2 worm cellular contexts compared by ENCODE assay signal in the genomic region with DNA sequence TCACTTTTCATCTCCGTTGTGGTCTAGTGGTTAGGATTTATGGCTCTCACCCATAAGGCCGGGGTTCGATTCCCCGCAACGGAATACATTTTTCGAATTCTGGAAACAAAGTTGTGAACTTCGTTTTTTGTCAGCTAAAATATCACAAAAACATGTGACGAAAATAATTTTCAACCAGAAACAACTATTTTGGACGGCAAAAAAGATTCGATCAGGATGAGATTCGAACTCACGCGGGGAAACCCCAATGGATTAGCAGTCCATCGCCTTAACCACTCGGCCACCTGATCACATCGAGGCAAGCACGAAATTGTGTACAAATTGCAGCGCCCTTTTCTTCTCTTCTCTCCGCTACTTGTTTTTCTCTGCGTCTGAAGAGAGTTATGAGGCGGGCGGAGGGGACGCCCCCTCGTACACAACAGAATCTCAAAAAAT.
A peak's percentile ranks its signal among the peaks of the same experiment; 100 is the strongest.
TF ChIP-seq lines count a peak whose summit lies in the region.
"Not testable (repeated sequence)": the region's sequence is repeated elsewhere in the genome, so short reads cannot be mapped to it uniquely, and the experiment has no call there.

No protein-coding gene starts in this region.

TF ChIP-seq in whole organism, L1 larva, 84 proteins besides CTCF, POLR2A, EP300 and RAD21 (continued from another document):
- TF ChIP-seq elt-3 (tag; optimal IDR thresholded peaks at IDR 0.05; lab: Kevin White, UChicago) = peak in 3 of 6 experiments; percentile 18 to 35 (median 31)
- TF ChIP-seq dsc-1 (tag; optimal IDR thresholded peaks at IDR 0.05; lab: Kevin White, UChicago) = peak; percentile 84
- peak; percentile 80 for TF ChIP-seq nhr-47 (tag; optimal IDR thresholded peaks at IDR 0.05; lab: Kevin White, UChicago)
- peak; percentile 69 for TF ChIP-seq sox-4 (tag; optimal IDR thresholded peaks at IDR 0.05; lab: Kevin White, UChicago)
- peak; percentile 23 for TF ChIP-seq sup-37 (GFP tag; optimal IDR thresholded peaks at IDR 0.05; lab: Kevin White, UChicago)
- TF ChIP-seq efl-1 (optimal IDR thresholded peaks at IDR 0.05; lab: Kevin White, UChicago) = peak; percentile 18 to 24
- peak in 1 of 2 experiments; percentile 87 for TF ChIP-seq efl-1 (GFP tag; optimal IDR thresholded peaks at IDR 0.05 in 1 of 2; lab: Kevin White, UChicago)
- peak; percentile 47 for TF ChIP-seq xbp-1 (tag; optimal IDR thresholded peaks at IDR 0.05; lab: Kevin White, UChicago)
- peak; percentile 26 to 42 for TF ChIP-seq lsy-2 (tag; optimal IDR thresholded peaks at IDR 0.05; lab: Kevin White, UChicago)
- peak; percentile 46 for TF ChIP-seq irx-1 (tag; optimal IDR thresholded peaks at IDR 0.05; lab: Kevin White, UChicago)
- TF ChIP-seq fkh-8 (tag; optimal IDR thresholded peaks at IDR 0.05; lab: Kevin White, UChicago) = peak; percentile 56
- TF ChIP-seq lin-35 (GFP tag; optimal IDR thresholded peaks at IDR 0.05; lab: Kevin White, UChicago) = peak; percentile 28 to 67
- TF ChIP-seq ceh-8 (GFP tag; optimal IDR thresholded peaks at IDR 0.05; lab: Kevin White, UChicago) = peak; percentile 48
- peak; percentile 75 for TF ChIP-seq nhr-90 (tag; optimal IDR thresholded peaks at IDR 0.05; lab: Kevin White, UChicago; ENCODE audit: poor library complexity)
- TF ChIP-seq unc-86 (tag; optimal IDR thresholded peaks at IDR 0.05; lab: Kevin White, UChicago) = peak; percentile 38
- peak; percentile 55 for TF ChIP-seq jun-1 (tag; optimal IDR thresholded peaks at IDR 0.05; lab: Kevin White, UChicago)
- peak; percentile 7 for TF ChIP-seq lin-15B (tag; optimal IDR thresholded peaks at IDR 0.05; lab: Kevin White, UChicago)
- TF ChIP-seq mdl-1 (tag; optimal IDR thresholded peaks at IDR 0.05; lab: Kevin White, UChicago) = peak in 1 of 2 experiments; percentile 56
- TF ChIP-seq lin-13 (GFP tag; optimal IDR thresholded peaks at IDR 0.05; lab: Kevin White, UChicago) = peak; percentile 38
- TF ChIP-seq snu-23 (GFP tag; optimal IDR thresholded peaks at IDR 0.05; lab: Kevin White, UChicago) = peak; percentile 83
- peak; percentile 32 for TF ChIP-seq elt-2 (tag; optimal IDR thresholded peaks at IDR 0.05; lab: Kevin White, UChicago)
- peak; percentile 54 for TF ChIP-seq tbx-2 (tag; optimal IDR thresholded peaks at IDR 0.05; lab: Kevin White, UChicago)
- peak; percentile 60 for TF ChIP-seq swsn-7 (tag; optimal IDR thresholded peaks at IDR 0.05; lab: Kevin White, UChicago)
- peak; percentile 72 for TF ChIP-seq lin-14 (GFP tag; optimal IDR thresholded peaks at IDR 0.05; lab: Kevin White, UChicago)
- peak; percentile 70 for TF ChIP-seq nhr-19 (GFP tag; conservative IDR thresholded peaks at IDR 0.05; lab: Robert Waterston, UW)
- TF ChIP-seq ceh-82 (tag; optimal IDR thresholded peaks at IDR 0.05; lab: Kevin White, UChicago) = peak; percentile 43 to 44 (median 44)

TF ChIP-seq in whole organism, young adult, 124 proteins besides CTCF, POLR2A, EP300 and RAD21 (continued from another document):
- TF ChIP-seq cebp-1 (GFP tag; IDR thresholded peaks at IDR 0.05; lab: Robert Waterston, UW) (peak; percentile 51), chd-7 (tag; optimal IDR thresholded peaks at IDR 0.05; lab: Kevin White, UChicago) (peak; percentile 89), lsl-1 (GFP tag; optimal IDR thresholded peaks at IDR 0.05; lab: Kevin White, UChicago) (peak; percentile 10), egl-44 (GFP tag; IDR thresholded peaks at IDR 0.05; lab: Robert Waterston, UW) (peak; percentile 89), nhr-90 (tag; optimal IDR thresholded peaks at IDR 0.05; lab: Kevin White, UChicago) (peak; percentile 92), sea-2 (GFP tag; IDR thresholded peaks at IDR 0.05; lab: Robert Waterston, UW) (peak; percentile 55; the same call in 1 of the 2 replicates), lin-26 (GFP tag; IDR thresholded peaks at IDR 0.05; lab: Robert Waterston, UW) (peak; percentile 84; the same call in 1 of the 2 replicates), atf-7 (tag; optimal IDR thresholded peaks at IDR 0.05; lab: Kevin White, UChicago) (peak; percentile 80), mxl-1 (tag; optimal IDR thresholded peaks at IDR 0.05; lab: Kevin White, UChicago) (peak; percentile 89), rpc-1 (optimal IDR thresholded peaks at IDR 0.05; lab: Kevin White, UChicago) (peak; percentile 94), rpc-1 (tag; optimal IDR thresholded peaks at IDR 0.05; lab: Kevin White, UChicago) (peak; percentile 97), T26A5.8 (tag; optimal IDR thresholded peaks at IDR 0.05; lab: Kevin White, UChicago) (peak; percentile 89), let-526 (GFP tag; IDR thresholded peaks at IDR 0.05; lab: Robert Waterston, UW) (peak; percentile 56; the same call in 1 of the 2 replicates), ceh-91 (GFP tag; IDR thresholded peaks at IDR 0.05; lab: Robert Waterston, UW) (0 out of 2 replicates have a peak, but pooled peaks have one; percentile 37), madf-3 (GFP tag; IDR thresholded peaks at IDR 0.05; lab: Robert Waterston, UW) (0 out of 2 replicates have a peak, but pooled peaks have one; percentile 56), die-1 (tag; optimal IDR thresholded peaks at IDR 0.05; lab: Kevin White, UChicago) (peak; percentile 95), egrh-3 (GFP tag; IDR thresholded peaks at IDR 0.05; lab: Robert Waterston, UW) (peak; percentile 47; the same call in 1 of the 2 replicates), F49E8.2 (tag; optimal IDR thresholded peaks at IDR 0.05; lab: Kevin White, UChicago; ENCODE audit: insufficient read depth) (peak; percentile 44), lin-35 (GFP tag; optimal IDR thresholded peaks at IDR 0.05; lab: Kevin White, UChicago) (peak in 1 of 3 experiments; percentile 67), repo-1 (tag; optimal IDR thresholded peaks at IDR 0.05; lab: Kevin White, UChicago) (peak; percentile 85), lag-1 (GFP tag; IDR thresholded peaks at IDR 0.05; lab: Robert Waterston, UW) (0 out of 2 replicates have a peak, but pooled peaks have one; percentile 7), ceh-27 (GFP tag; optimal IDR thresholded peaks at IDR 0.05; lab: Kevin White, UChicago) (peak; percentile 62), attf-5 (GFP tag; optimal IDR thresholded peaks at IDR 0.05; lab: Kevin White, UChicago) (peak; percentile 74), K12H6.12 (tag; optimal IDR thresholded peaks at IDR 0.05; lab: Kevin White, UChicago) (peak; percentile 69), F57A8.1 (GFP tag; optimal IDR thresholded peaks at IDR 0.05; lab: Kevin White, UChicago) (peak; percentile 78), ceh-79 (tag; optimal IDR thresholded peaks at IDR 0.05; lab: Kevin White, UChicago) (peak; percentile 19), tlf-1 (GFP tag; optimal IDR thresholded peaks at IDR 0.05; lab: Kevin White, UChicago) (peak; percentile 54), lin-40 (tag; optimal IDR thresholded peaks at IDR 0.05; lab: Kevin White, UChicago) (peak; percentile 87), Y53G8AR.9 (GFP tag; conservative IDR thresholded peaks at IDR 0.05; lab: Robert Waterston, UW) (peak; percentile 80), F10E7.11 (tag; optimal IDR thresholded peaks at IDR 0.05; lab: Kevin White, UChicago) (peak; percentile 64), nhr-179 (tag; optimal IDR thresholded peaks at IDR 0.05; lab: Kevin White, UChicago) (peak; percentile 71), D2030.7 (GFP tag; IDR thresholded peaks at IDR 0.05; lab: Robert Waterston, UW) (peak; percentile 91), gei-17 (GFP tag; optimal IDR thresholded peaks at IDR 0.05; lab: Kevin White, UChicago) (peak; percentile 79), unc-130 (GFP tag; optimal IDR thresholded peaks at IDR 0.05; lab: Kevin White, UChicago) (peak; percentile 14), ccch-3 (GFP tag; optimal IDR thresholded peaks at IDR 0.05; lab: Kevin White, UChicago) (peak; percentile 20), ztf-25 (GFP tag; IDR thresholded peaks at IDR 0.05; lab: Robert Waterston, UW) (0 out of 2 replicates have a peak, but pooled peaks have one; percentile 55), attf-6 (GFP tag; IDR thresholded peaks at IDR 0.05; lab: Robert Waterston, UW) (peak; percentile 50; the same call in 1 of the 2 replicates), snpc-1.3 (tag; optimal IDR thresholded peaks at IDR 0.05; lab: Kevin White, UChicago; ENCODE audit: insufficient read depth) (peak; percentile 73), lir-1 (GFP tag; conservative IDR thresholded peaks at IDR 0.05; lab: Robert Waterston, UW) (peak; percentile 48; the same call in 1 of the 2 replicates), snpc-4 (GFP tag; optimal IDR thresholded peaks at IDR 0.05; lab: Kevin White, UChicago) (peak; percentile 66), snpc-4 (tag; optimal IDR thresholded peaks at IDR 0.05; lab: Kevin White, UChicago) (peak in 3 of 4 experiments; percentile 68 to 80 (median 80)), nhr-120 (GFP tag; IDR thresholded peaks at IDR 0.05; lab: Robert Waterston, UW) (0 out of 2 replicates have a peak, but pooled peaks have one; percentile 20), dox-1 (GFP tag; IDR thresholded peaks at IDR 0.05; lab: Robert Waterston, UW) (peak; percentile 93; the same call in 1 of the 2 replicates), hmg-1.2 (GFP tag; IDR thresholded peaks at IDR 0.05; lab: Robert Waterston, UW) (peak; percentile 84), Y56A3A.18 (GFP tag; IDR thresholded peaks at IDR 0.05; lab: Robert Waterston, UW) (peak; percentile 83), ztf-28 (GFP tag; IDR thresholded peaks at IDR 0.05; lab: Robert Waterston, UW) (0 out of 2 replicates have a peak, but pooled peaks have one; percentile 21), nhr-27 (tag; optimal IDR thresholded peaks at IDR 0.05; lab: Kevin White, UChicago) (peak; percentile 51), tbp1 (GFP tag; optimal IDR thresholded peaks at IDR 0.05; lab: Kevin White, UChicago) (peak; percentile 93), aptf-3 (GFP tag; IDR thresholded peaks at IDR 0.05; lab: Robert Waterston, UW) (0 out of 2 replicates have a peak, but pooled peaks have one; percentile 30), nfyb-1 (GFP tag; IDR thresholded peaks at IDR 0.05; lab: Robert Waterston, UW) (peak; percentile 81), tbx-9 (tag; optimal IDR thresholded peaks at IDR 0.05; lab: Kevin White, UChicago; ENCODE audit: borderline replicate concordance) (peak; percentile 15), rec-8 (tag; optimal IDR thresholded peaks at IDR 0.05; lab: Kevin White, UChicago) (peak; percentile 77 to 79), ama-1 (GFP tag; optimal IDR thresholded peaks at IDR 0.05; lab: Kevin White, UChicago) (peak; percentile 38 to 46), mes-4 (tag; optimal IDR thresholded peaks at IDR 0.05; lab: Kevin White, UChicago) (peak; percentile 81)
- TF ChIP-seq cebp-1 (tag; optimal IDR thresholded peaks at IDR 0.05; lab: Kevin White, UChicago); ama-1 (optimal IDR thresholded peaks at IDR 0.05; lab: Kevin White, UChicago): not testable (repeated sequence)
TF ChIP-seq in whole organism, young adult: peak in this region for 86; not testable (repeated sequence) for 38.
